Fruit fly (Drosophila melanogaster): Measurements from ENCODE around the gene Mct1.

Mct1 gene

DNA sequence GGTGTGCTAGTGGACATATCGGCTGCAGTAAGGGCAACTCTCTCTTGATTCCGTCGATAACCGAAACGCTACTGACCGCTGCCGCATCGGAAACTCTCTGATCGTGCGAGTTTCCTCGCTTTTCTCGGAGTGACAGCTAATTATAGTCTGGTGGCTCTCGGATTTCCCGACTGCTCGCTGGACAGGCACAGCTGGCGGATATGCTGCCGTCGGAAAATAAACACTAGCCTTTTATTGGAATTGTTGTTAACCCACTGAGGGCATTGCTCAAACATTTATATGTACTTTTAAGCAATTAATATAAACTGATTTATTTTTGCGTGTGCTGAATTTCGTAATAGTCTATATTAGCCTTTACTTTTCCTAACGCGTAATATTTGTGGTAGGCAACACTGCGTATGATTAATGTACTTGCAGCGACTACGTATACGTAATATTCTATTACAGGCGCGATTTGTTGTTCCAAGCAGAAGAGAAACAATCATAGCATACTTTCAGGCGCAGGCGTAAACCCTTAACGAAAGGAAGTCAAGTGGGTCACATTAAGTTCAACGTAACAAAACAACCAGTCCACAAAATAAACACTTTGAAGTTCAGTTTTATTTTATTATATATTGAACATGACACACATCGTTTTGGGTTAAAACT, 24.9 kb downstream of the Mct1 start, which contains the start of gene SmydA-8:
Gene SmydA-8, minus strand, starts transcription at position 51 of the 648 bp plus-strand sequence.
- TF ChIP-seq woc (GFP tag; optimal IDR thresholded peaks at IDR 0.05) (no peak), Dif (GFP tag; optimal IDR thresholded peaks at IDR 0.05; ENCODE audit: partially characterized antibody) (no peak), sv (GFP tag; optimal IDR thresholded peaks at IDR 0.05) (no peak), Rel (GFP tag; optimal IDR thresholded peaks at IDR 0.05) (no peak), Rel (tag; optimal IDR thresholded peaks at IDR 0.05) (no peak), Hr78 (GFP tag; optimal IDR thresholded peaks at IDR 0.05) (no peak), CrebA (GFP tag; optimal IDR thresholded peaks at IDR 0.05; ENCODE audit: borderline replicate concordance) (no peak), Mio (GFP tag; optimal IDR thresholded peaks at IDR 0.05) (no peak), OdsH (GFP tag; optimal IDR thresholded peaks at IDR 0.05) (no peak), GATAd (GFP tag; optimal IDR thresholded peaks at IDR 0.05) (no peak), lola (GFP tag; optimal IDR thresholded peaks at IDR 0.05) (no peak), Myc (optimal IDR thresholded peaks at IDR 0.05) (no peak), rgr (GFP tag; optimal IDR thresholded peaks at IDR 0.05) (no peak), usp (GFP tag; optimal IDR thresholded peaks at IDR 0.05) (no peak), CG9705 (GFP tag; optimal IDR thresholded peaks at IDR 0.05) (no peak), fru (GFP tag; optimal IDR thresholded peaks at IDR 0.05) (no peak), dl (GFP tag; optimal IDR thresholded peaks at IDR 0.05; ENCODE audit: insufficient read depth in 1 of 2, partially characterized antibody in 2 of 2) (no peak), Sp1 (GFP tag; optimal IDR thresholded peaks at IDR 0.05) (no peak), dsf (GFP tag; optimal IDR thresholded peaks at IDR 0.05; ENCODE audit: borderline replicate concordance) (no peak), brk (GFP tag; optimal IDR thresholded peaks at IDR 0.05) (no peak)

DNA sequence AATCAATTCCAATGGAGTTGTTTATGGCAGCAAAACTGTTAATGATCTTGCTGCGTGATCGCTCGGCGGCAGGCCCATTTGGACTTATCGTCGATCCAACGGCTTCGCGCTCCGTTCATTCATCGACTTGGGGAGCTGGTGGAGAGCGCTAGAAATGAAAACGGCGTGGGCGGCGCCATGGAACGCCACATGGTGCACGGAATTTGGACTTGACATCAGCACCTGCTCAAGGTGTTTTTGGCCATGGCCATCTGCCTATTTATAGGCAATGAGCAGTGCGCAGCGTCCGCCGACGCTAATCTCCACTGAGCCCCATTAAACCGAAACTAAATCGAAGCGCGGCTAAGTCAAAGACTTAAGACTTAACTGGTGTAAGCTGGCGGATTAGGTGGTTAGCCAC, 29.5 kb downstream of the Mct1 start:
- TF ChIP-seq Rel (GFP tag; optimal IDR thresholded peaks at IDR 0.05) (no peak), Rel (tag; optimal IDR thresholded peaks at IDR 0.05) (no peak), ey (GFP tag; optimal IDR thresholded peaks at IDR 0.05) (no peak), usp (GFP tag; optimal IDR thresholded peaks at IDR 0.05) (no peak), Abd-B (GFP tag; optimal IDR thresholded peaks at IDR 0.05) (no peak), Dfd (GFP tag; optimal IDR thresholded peaks at IDR 0.05) (no peak), HLH106 (tag; optimal IDR thresholded peaks at IDR 0.05) (no peak), jim (GFP tag; optimal IDR thresholded peaks at IDR 0.05) (no peak), psq (GFP tag; optimal IDR thresholded peaks at IDR 0.05) (no peak), dl (GFP tag; optimal IDR thresholded peaks at IDR 0.05; ENCODE audit: insufficient read depth in 1 of 2, partially characterized antibody in 2 of 2) (no peak), fru (GFP tag; optimal IDR thresholded peaks at IDR 0.05) (no peak), N (GFP tag; optimal IDR thresholded peaks at IDR 0.05) (no peak), CrebA (GFP tag; optimal IDR thresholded peaks at IDR 0.05; ENCODE audit: borderline replicate concordance) (no peak), Dif (GFP tag; optimal IDR thresholded peaks at IDR 0.05; ENCODE audit: partially characterized antibody) (no peak), dsf (GFP tag; optimal IDR thresholded peaks at IDR 0.05; ENCODE audit: borderline replicate concordance) (no peak), pan (optimal IDR thresholded peaks at IDR 0.05) (no peak), Mio (GFP tag; optimal IDR thresholded peaks at IDR 0.05) (no peak), br (GFP tag; optimal IDR thresholded peaks at IDR 0.05) (no peak), Jra (GFP tag; optimal IDR thresholded peaks at IDR 0.05) (no peak), tai (GFP tag; optimal IDR thresholded peaks at IDR 0.05) (no peak), dmrt93B (GFP tag; optimal IDR thresholded peaks at IDR 0.05) (no peak)

dm6 chrX:2219246-2219645, 30.3 kb downstream of the Mct1 start:
- TF ChIP-seq Myc (optimal IDR thresholded peaks at IDR 0.05), result no peak
- TF ChIP-seq Rel (GFP tag; optimal IDR thresholded peaks at IDR 0.05), result no peak
- no peak for TF ChIP-seq Rel (tag; optimal IDR thresholded peaks at IDR 0.05)
- TF ChIP-seq Vsx2 (GFP tag; optimal IDR thresholded peaks at IDR 0.05; ENCODE audit: partially characterized antibody), result no peak
- no peak for TF ChIP-seq Sp1 (GFP tag; optimal IDR thresholded peaks at IDR 0.05)
- TF ChIP-seq HLH106 (tag; optimal IDR thresholded peaks at IDR 0.05), result no peak
- TF ChIP-seq CG32264 (GFP tag; optimal IDR thresholded peaks at IDR 0.05), result no peak
- no peak for TF ChIP-seq pan (optimal IDR thresholded peaks at IDR 0.05)
- no peak for TF ChIP-seq Hr78 (GFP tag; optimal IDR thresholded peaks at IDR 0.05)
- no peak for TF ChIP-seq GATAd (GFP tag; optimal IDR thresholded peaks at IDR 0.05)
- no peak for TF ChIP-seq CrebA (GFP tag; optimal IDR thresholded peaks at IDR 0.05; ENCODE audit: borderline replicate concordance)
- no peak for TF ChIP-seq dl (GFP tag; optimal IDR thresholded peaks at IDR 0.05; ENCODE audit: insufficient read depth in 1 of 2, partially characterized antibody in 2 of 2)

dm6 chrX:2219899-2220298, 30.9 kb downstream of the Mct1 start:
- TF ChIP-seq Abd-B (GFP tag; optimal IDR thresholded peaks at IDR 0.05), result no peak
- no peak for TF ChIP-seq h (GFP tag; optimal IDR thresholded peaks at IDR 0.05)
- TF ChIP-seq br (GFP tag; optimal IDR thresholded peaks at IDR 0.05), result no peak
- TF ChIP-seq lola (GFP tag; optimal IDR thresholded peaks at IDR 0.05), result no peak
- TF ChIP-seq CrebA (GFP tag; optimal IDR thresholded peaks at IDR 0.05; ENCODE audit: borderline replicate concordance), result no peak
- no peak for TF ChIP-seq tai (GFP tag; optimal IDR thresholded peaks at IDR 0.05)
- no peak for TF ChIP-seq Dfd (GFP tag; optimal IDR thresholded peaks at IDR 0.05)
- no peak for TF ChIP-seq HLH106 (tag; optimal IDR thresholded peaks at IDR 0.05)
- no peak for TF ChIP-seq Sp1 (GFP tag; optimal IDR thresholded peaks at IDR 0.05)
- TF ChIP-seq CG32264 (GFP tag; optimal IDR thresholded peaks at IDR 0.05), result no peak
- TF ChIP-seq OdsH (GFP tag; optimal IDR thresholded peaks at IDR 0.05), result no peak
- no peak for TF ChIP-seq brk (GFP tag; optimal IDR thresholded peaks at IDR 0.05)
- no peak for TF ChIP-seq dl (GFP tag; optimal IDR thresholded peaks at IDR 0.05; ENCODE audit: insufficient read depth in 1 of 2, partially characterized antibody in 2 of 2)
- TF ChIP-seq Hr83 (GFP tag; optimal IDR thresholded peaks at IDR 0.05; ENCODE audit: poor library complexity, severe bottlenecking), result no peak
- TF ChIP-seq CG9705 (GFP tag; optimal IDR thresholded peaks at IDR 0.05), result no peak
- TF ChIP-seq GATAd (GFP tag; optimal IDR thresholded peaks at IDR 0.05), result no peak
- TF ChIP-seq rgr (GFP tag; optimal IDR thresholded peaks at IDR 0.05), result no peak
- TF ChIP-seq pan (optimal IDR thresholded peaks at IDR 0.05), result no peak
- TF ChIP-seq Mio (GFP tag; optimal IDR thresholded peaks at IDR 0.05), result no peak

Measured in whole organism, wandering third instar larva.